Worm (Caenorhabditis elegans) whole organism, early embryonic: ENCODE data around the gene ubc-9.

Source experiments
- flt-1 ChIP-seq: fragments of 200-800 bp; sonication (Bioruptor generic); IDR thresholded peaks from 2 replicates; pipeline ENCODE4 v1.3.6; 2022; ENCODE audit warnings: missing genetic modification characterization, missing compliant biosample characterization
- hmg-4 ChIP-seq: fragments of 200-800 bp; sonication (Bioruptor generic); optimal IDR thresholded peaks from 2 replicates; lab custom pipeline; 2018; ENCODE audit warnings: mild to moderate bottlenecking, missing genetic modification characterization, missing compliant biosample characterization

DNA sequence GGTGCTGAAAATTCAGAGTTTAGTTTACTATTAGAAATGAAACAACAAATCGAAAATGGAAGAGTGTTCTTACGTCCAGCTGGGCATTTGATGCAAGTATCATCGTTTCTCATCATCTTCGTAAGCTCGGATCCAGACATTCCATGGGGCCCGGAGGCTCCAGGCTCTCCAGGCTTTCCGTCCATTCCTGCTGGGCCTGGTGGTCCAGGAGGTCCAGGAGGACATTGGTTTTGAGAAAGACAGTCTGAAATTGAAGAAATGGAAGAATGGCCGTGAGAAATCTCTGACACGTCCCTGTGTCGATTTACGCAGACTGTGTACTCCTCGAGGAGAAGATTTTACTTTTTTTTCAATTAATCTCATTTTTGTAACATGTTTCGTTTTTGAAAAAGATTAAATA, 5.5 kb downstream of the ubc-9 start:
- TF ChIP-seq flt-1 (no peak), hmg-4 (GFP tag; lab: Kevin White, UChicago) (no peak)
